Fruit fly (Drosophila melanogaster) whole organism, embryonic: ENCODE data around the gene CG13622.

Experiments
- CG7963 ChIP-seq: fragments of 200-800 bp; sonication (Bioruptor generic); IDR thresholded peaks from 3 replicates; pipeline ENCODE4 v1.3.6; 2022; ENCODE audit warnings: missing biosample characterization, missing genetic modification characterization; ENCODE audit not compliant: partially characterized antibody
- Hand ChIP-seq: fragments of 200-800 bp; sonication (Bioruptor generic); optimal IDR thresholded peaks from 2 replicates; lab custom pipeline; 2017; ENCODE audit warnings: mild to moderate bottlenecking, missing biosample characterization, missing genetic modification reagents, missing genetic modification characterization
- bsh ChIP-seq, 2 experiments: fragments of 200-800 bp; sonication (Bioruptor generic); optimal IDR thresholded peaks; 2 replicates each; lab custom pipeline; 2017 to 2018; ENCODE audit warnings: mild to moderate bottlenecking in 2 of 2, missing biosample characterization in 2 of 2, missing genetic modification characterization in 2 of 2, moderate library complexity in 1 of 2
- gt ChIP-seq: fragments of 200-800 bp; sonication (Bioruptor generic); IDR thresholded peaks from 2 replicates; pipeline ENCODE4 v1.3.6; 2022; ENCODE audit warnings: missing biosample characterization, missing genetic modification characterization
- hb ChIP-seq: fragments of 200-800 bp; sonication (Bioruptor generic); IDR thresholded peaks from 3 replicates; pipeline ENCODE4 v1.3.6; 2022; ENCODE audit warnings: missing biosample characterization, missing genetic modification characterization; ENCODE audit not compliant: partially characterized antibody
- mirr ChIP-seq: fragments of 200-800 bp; sonication (Bioruptor generic); optimal IDR thresholded peaks from 3 replicates; lab custom pipeline; 2018; ENCODE audit warnings: missing biosample characterization, mild to moderate bottlenecking, missing genetic modification characterization
- psq ChIP-seq: fragments of 200-800 bp; sonication (Bioruptor generic); optimal IDR thresholded peaks from 2 replicates; lab custom pipeline; 2017; ENCODE audit warnings: missing biosample characterization, missing genetic modification characterization
- usp ChIP-seq: fragments of >200 bp; optimal IDR thresholded peaks from 2 replicates; lab custom pipeline; 2017; ENCODE audit warnings: missing biosample characterization, missing genetic modification characterization

DNA sequence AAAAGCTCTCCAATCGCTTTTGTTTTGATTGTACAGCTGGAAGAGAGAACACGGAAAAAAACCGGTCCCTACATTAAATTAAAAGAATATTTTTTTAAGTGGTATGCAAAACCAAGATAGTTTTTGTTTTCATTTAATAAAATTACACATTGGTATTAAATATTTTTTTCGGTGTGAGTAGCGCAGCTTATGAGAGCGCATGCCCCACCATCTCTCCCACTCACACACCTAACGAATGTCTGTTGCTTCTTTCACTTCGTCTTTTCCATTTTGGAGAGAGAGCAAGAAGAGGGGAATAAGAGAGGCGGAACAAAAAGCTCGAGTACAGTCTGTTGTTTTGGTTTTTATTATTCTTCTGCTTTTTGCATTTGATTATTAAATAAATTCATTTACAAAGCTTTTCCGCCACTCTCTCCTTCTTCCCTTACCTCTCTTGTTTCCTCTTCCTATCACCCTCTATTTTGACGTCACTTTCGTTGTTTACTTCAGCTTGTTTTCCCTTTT lies 49.1 kb upstream of the CG13622 start:
- no peak for TF ChIP-seq usp (GFP tag; lab: Kevin White, UChicago)
- TF ChIP-seq psq (GFP tag; lab: Kevin White, UChicago), result peak; percentile 95
- TF ChIP-seq gt (GFP tag; lab: Robert Waterston, UW), result peak; percentile 90
- TF ChIP-seq Hand, result peak; percentile 98
- TF ChIP-seq CG7963 (GFP tag; lab: Robert Waterston, UW), result no peak
- TF ChIP-seq mirr (GFP tag; lab: Kevin White, UChicago), result peak; percentile 94
- no peak for TF ChIP-seq hb (GFP tag; lab: Robert Waterston, UW)
- TF ChIP-seq bsh (GFP tag; optimal IDR thresholded peaks at IDR 0.05; lab: Kevin White, UChicago), result peak; percentile 90 to 98
